Fruit fly (Drosophila melanogaster) whole organism, embryonic: Measurements from ENCODE around the gene CG18622.

Experiments
- Atf-2 ChIP-seq: fragments of 200-800 bp; sonication (Bioruptor generic); optimal IDR thresholded peaks from 2 replicates; lab custom pipeline; 2016; ENCODE audit warnings: missing biosample characterization, missing genetic modification characterization
- B-H2 ChIP-seq: fragments of 200-800 bp; sonication (Bioruptor generic); optimal IDR thresholded peaks from 2 replicates; lab custom pipeline; 2018; ENCODE audit warnings: missing biosample characterization, mild to moderate bottlenecking, missing genetic modification characterization
- BtbVII ChIP-seq: fragments of 200-800 bp; sonication (Bioruptor generic); optimal IDR thresholded peaks from 3 replicates; lab custom pipeline; 2017; ENCODE audit warnings: missing biosample characterization, mild to moderate bottlenecking, missing genetic modification characterization
- CG11085 ChIP-seq: fragments of 200-800 bp; sonication (Bioruptor generic); IDR thresholded peaks from 2 replicates; pipeline ENCODE4 v1.3.6; 2022; ENCODE audit warnings: missing biosample characterization, missing genetic modification characterization
- CG13894 ChIP-seq: fragments of 200-800 bp; sonication (Bioruptor generic); optimal IDR thresholded peaks from 3 replicates; lab custom pipeline; 2018; ENCODE audit warnings: missing biosample characterization, mild to moderate bottlenecking, missing genetic modification characterization, moderate library complexity
- CG14860 ChIP-seq: fragments of 200-800 bp; sonication (Bioruptor generic); IDR thresholded peaks from 3 replicates; pipeline ENCODE4 v1.3.6; 2022; ENCODE audit warnings: missing biosample characterization, missing genetic modification characterization; ENCODE audit not compliant: partially characterized antibody
- CG15011 ChIP-seq: fragments of 200-800 bp; sonication (Bioruptor generic); optimal IDR thresholded peaks from 3 replicates; lab custom pipeline; 2018; ENCODE audit warnings: missing biosample characterization, mild to moderate bottlenecking, missing genetic modification characterization
- CG15269 ChIP-seq: fragments of 200-800 bp; sonication (Bioruptor generic); optimal IDR thresholded peaks from 2 replicates; lab custom pipeline; 2018; ENCODE audit warnings: missing biosample characterization, mild to moderate bottlenecking, missing genetic modification characterization, moderate library complexity
- CG1602 ChIP-seq: fragments of 200-800 bp; sonication (Bioruptor generic); optimal IDR thresholded peaks from 3 replicates; lab custom pipeline; 2016; ENCODE audit warnings: missing biosample characterization, missing genetic modification characterization
- CG17385 ChIP-seq: fragments of 200-800 bp; sonication (Bioruptor generic); optimal IDR thresholded peaks from 3 replicates; lab custom pipeline; 2018; ENCODE audit warnings: missing biosample characterization, mild to moderate bottlenecking, missing genetic modification characterization
- CG18599 ChIP-seq: fragments of 200-800 bp; sonication (Bioruptor generic); optimal IDR thresholded peaks from 3 replicates; lab custom pipeline; 2017; ENCODE audit warnings: missing biosample characterization, missing genetic modification characterization, mild to moderate bottlenecking, moderate library complexity, missing genetic modification reagents
- CG2678 ChIP-seq: fragments of 200-800 bp; sonication (Bioruptor generic); optimal IDR thresholded peaks from 3 replicates; lab custom pipeline; 2019; ENCODE audit warnings: missing biosample characterization, mild to moderate bottlenecking, missing genetic modification characterization, moderate library complexity
- CG4424 ChIP-seq: fragments of 200-800 bp; sonication (Bioruptor generic); optimal IDR thresholded peaks from 3 replicates; lab custom pipeline; 2016; ENCODE audit warnings: missing biosample characterization, missing genetic modification characterization
- CG6254 ChIP-seq: fragments of 200-800 bp; sonication (Bioruptor generic); optimal IDR thresholded peaks from 3 replicates; lab custom pipeline; 2017; ENCODE audit warnings: mild to moderate bottlenecking, missing biosample characterization, missing genetic modification reagents, missing genetic modification characterization
- CG7839 ChIP-seq: fragments of 200-800 bp; sonication (Bioruptor generic); optimal IDR thresholded peaks from 3 replicates; lab custom pipeline; 2018; ENCODE audit warnings: missing biosample characterization, mild to moderate bottlenecking, missing genetic modification characterization, moderate library complexity
- CG9727 ChIP-seq: fragments of 200-800 bp; sonication (Bioruptor generic); optimal IDR thresholded peaks from 3 replicates; lab custom pipeline; 2017; ENCODE audit warnings: missing biosample characterization, mild to moderate bottlenecking, missing genetic modification characterization
- CG9797 ChIP-seq: fragments of 200-800 bp; sonication (Bioruptor generic); optimal IDR thresholded peaks from 3 replicates; lab custom pipeline; 2018; ENCODE audit warnings: missing biosample characterization, mild to moderate bottlenecking, missing genetic modification characterization
- Dref ChIP-seq: fragments of 200-800 bp; sonication (Bioruptor generic); IDR thresholded peaks from 2 replicates; pipeline ENCODE4 v1.3.6; 2022; ENCODE audit warnings: missing biosample characterization, missing genetic modification characterization
- Eip74EF ChIP-seq, 2 experiments: fragments of 200-800 bp in 1 of 2; fragments of >200 bp in 1 of 2; sonication (Bioruptor generic) in 1 of 2; optimal IDR thresholded peaks; 2 replicates each; lab custom pipeline; 2017 to 2019; ENCODE audit warnings: missing biosample characterization in 2 of 2, missing genetic modification characterization in 2 of 2, mild to moderate bottlenecking in 1 of 2, moderate library complexity in 1 of 2
- Fer2 ChIP-seq: fragments of 200-800 bp; sonication (Bioruptor generic); optimal IDR thresholded peaks from 2 replicates; lab custom pipeline; 2018; ENCODE audit warnings: missing biosample characterization, mild to moderate bottlenecking, missing genetic modification characterization, moderate library complexity
- HLH54F ChIP-seq: fragments of 200-800 bp; sonication (Bioruptor generic); optimal IDR thresholded peaks from 3 replicates; lab custom pipeline; 2016; ENCODE audit warnings: missing biosample characterization, missing genetic modification characterization
- Hr78 ChIP-seq, 2 experiments: fragments of 200-800 bp in 1 of 2; fragments of >200 bp in 1 of 2; sonication (Bioruptor generic) in 1 of 2; optimal IDR thresholded peaks; 2 replicates each; lab custom pipeline; 2017 to 2019; ENCODE audit warnings: missing biosample characterization in 2 of 2, missing genetic modification characterization in 2 of 2, mild to moderate bottlenecking in 1 of 2, moderate library complexity in 1 of 2
- MBD-R2 ChIP-seq: fragments of 200-800 bp; sonication (Bioruptor generic); IDR thresholded peaks from 2 replicates; pipeline ENCODE4 v1.3.6; 2022; ENCODE audit warnings: missing biosample characterization, missing genetic modification characterization
- MESR4 ChIP-seq: fragments of 200-800 bp; sonication (Bioruptor generic); optimal IDR thresholded peaks from 2 replicates; lab custom pipeline; 2018; ENCODE audit warnings: missing biosample characterization, mild to moderate bottlenecking, missing genetic modification characterization, moderate library complexity
- Med ChIP-seq: fragments of 200-800 bp; sonication (Bioruptor generic); peaks from one replicate; lab custom pipeline; 2016; ENCODE audit warnings: missing biosample characterization, missing genetic modification characterization, mild to moderate bottlenecking, inconsistent platforms, moderate library complexity
- Nf-YC ChIP-seq: fragments of 200-800 bp; optimal IDR thresholded peaks from 3 replicates; lab custom pipeline; 2019; ENCODE audit warnings: missing biosample characterization, mild to moderate bottlenecking, missing genetic modification characterization, moderate library complexity
- NfI ChIP-seq: fragments of 200-800 bp; sonication (Bioruptor generic); optimal IDR thresholded peaks from 3 replicates; lab custom pipeline; 2018; ENCODE audit warnings: missing biosample characterization, mild to moderate bottlenecking, missing genetic modification characterization, moderate library complexity
- YL-1 ChIP-seq: fragments of 200-800 bp; sonication (Bioruptor generic); optimal IDR thresholded peaks from 3 replicates; lab custom pipeline; 2017; ENCODE audit warnings: missing biosample characterization, mild to moderate bottlenecking, missing genetic modification characterization
- chinmo ChIP-seq: fragments of 200-800 bp; sonication (Bioruptor generic); IDR thresholded peaks from 4 replicates; pipeline ENCODE4 v1.3.6; 2022; ENCODE audit warnings: missing biosample characterization, missing genetic modification characterization; ENCODE audit not compliant: partially characterized antibody
- disco-r ChIP-seq: fragments of 200-800 bp; sonication (Bioruptor generic); optimal IDR thresholded peaks from 2 replicates; lab custom pipeline; 2016; ENCODE audit warnings: missing biosample characterization, missing genetic modification characterization
- en ChIP-seq: fragments of 200-800 bp; sonication (Bioruptor generic); optimal IDR thresholded peaks from 2 replicates; lab custom pipeline; 2016; ENCODE audit warnings: missing biosample characterization, missing genetic modification characterization
- fd3F ChIP-seq: fragments of 200-800 bp; sonication (Bioruptor generic); optimal IDR thresholded peaks from 2 replicates; lab custom pipeline; 2018; ENCODE audit warnings: missing biosample characterization, mild to moderate bottlenecking, missing genetic modification characterization, moderate library complexity
- gro ChIP-seq: fragments of 200-800 bp; sonication (Bioruptor generic); optimal IDR thresholded peaks from 2 replicates; lab custom pipeline; 2016; ENCODE audit warnings: missing biosample characterization, missing genetic modification characterization
- insv ChIP-seq, 2 experiments: fragments of 200-800 bp; sonication (Bioruptor generic); optimal IDR thresholded peaks; 3 replicates each; lab custom pipeline; 2016 to 2018; ENCODE audit warnings: missing biosample characterization in 2 of 2, missing genetic modification characterization in 2 of 2
- jumu ChIP-seq: fragments of 200-800 bp; sonication (Bioruptor generic); optimal IDR thresholded peaks from 3 replicates; lab custom pipeline; 2016; ENCODE audit warnings: missing biosample characterization, missing genetic modification characterization
- mirr ChIP-seq: fragments of 200-800 bp; sonication (Bioruptor generic); optimal IDR thresholded peaks from 3 replicates; lab custom pipeline; 2018; ENCODE audit warnings: missing biosample characterization, mild to moderate bottlenecking, missing genetic modification characterization
- pan ChIP-seq, 4 experiments: fragments of >200 bp in 3 of 4; fragments of 200-800 bp in 1 of 4; sonication (Bioruptor generic) in 1 of 4; optimal IDR thresholded peaks in 3 of 4; IDR thresholded peaks in 1 of 4; 2 replicates each; pipeline versions ENCODE4 v1.3.6 to Lab custom; 2017 to 2022; ENCODE audit warnings: missing biosample characterization in 2 of 4, missing genetic modification characterization in 2 of 4, mixed read lengths in 1 of 4
- pho ChIP-seq: fragments of 200-800 bp; sonication (Bioruptor generic); optimal IDR thresholded peaks from 2 replicates; lab custom pipeline; 2016; ENCODE audit warnings: missing biosample characterization, missing genetic modification characterization
- sisA ChIP-seq: fragments of 200-800 bp; sonication (Bioruptor generic); IDR thresholded peaks from 2 replicates; pipeline ENCODE4 v1.3.6; 2022; ENCODE audit warnings: missing biosample characterization, missing genetic modification characterization
- sug ChIP-seq: fragments of 200-800 bp; optimal IDR thresholded peaks from 2 replicates; lab custom pipeline; 2019; ENCODE audit warnings: missing biosample characterization, mild to moderate bottlenecking, missing genetic modification characterization, moderate library complexity
- tin ChIP-seq: fragments of 200-800 bp; sonication (Bioruptor generic); optimal IDR thresholded peaks from 3 replicates; lab custom pipeline; 2016; ENCODE audit warnings: missing biosample characterization, missing genetic modification characterization
- tll ChIP-seq, 2 experiments: fragments of 200-800 bp in 1 of 2; fragments of >200 bp in 1 of 2; sonication (Bioruptor generic) in 1 of 2; optimal IDR thresholded peaks; 2 replicates each; lab custom pipeline; 2017 to 2019; ENCODE audit warnings: missing biosample characterization in 2 of 2, missing genetic modification characterization in 2 of 2, mild to moderate bottlenecking in 1 of 2, moderate library complexity in 1 of 2
- trem ChIP-seq: fragments of 200-800 bp; optimal IDR thresholded peaks from 3 replicates; lab custom pipeline; 2019; ENCODE audit warnings: missing biosample characterization, mild to moderate bottlenecking, missing genetic modification characterization, moderate library complexity
- unpg ChIP-seq: fragments of 200-800 bp; sonication (Bioruptor generic); optimal IDR thresholded peaks from 3 replicates; lab custom pipeline; 2018; ENCODE audit warnings: missing biosample characterization, mild to moderate bottlenecking, missing genetic modification characterization, moderate library complexity
- wek ChIP-seq: fragments of 200-800 bp; sonication (Bioruptor generic); optimal IDR thresholded peaks from 3 replicates; lab custom pipeline; 2018; ENCODE audit warnings: missing biosample characterization, mild to moderate bottlenecking, missing genetic modification characterization, moderate library complexity
- zen ChIP-seq: fragments of 200-800 bp; sonication (Bioruptor generic); optimal IDR thresholded peaks from 3 replicates; lab custom pipeline; 2018; ENCODE audit warnings: missing biosample characterization, mild to moderate bottlenecking, missing genetic modification characterization, moderate library complexity

CG18622 gene

dm6 chr3R:17008018-17008674 is 20.6 kb upstream of the CG18622 start, which contains the start of gene CG8907 (continued):
- no peak for TF ChIP-seq chinmo (GFP tag; lab: Robert Waterston, UW)
- peak; percentile 11 for TF ChIP-seq CG18599 (GFP tag; lab: Kevin White, UChicago)
- peak; percentile 6 for TF ChIP-seq gro (GFP tag; lab: Kevin White, UChicago)
- peak in 1 of 2 experiments; percentile 39 for TF ChIP-seq Hr78 (GFP tag; optimal IDR thresholded peaks at IDR 0.05; lab: Kevin White, UChicago)
- peak; percentile 49 for TF ChIP-seq Med (GFP tag; lab: Kevin White, UChicago)
- peak; percentile 20 for TF ChIP-seq BtbVII (GFP tag; lab: Kevin White, UChicago)
- TF ChIP-seq MBD-R2 (GFP tag; lab: Robert Waterston, UW), result peak; percentile 12; the same call in 1 of the 2 replicates
- no peak for TF ChIP-seq en (GFP tag; lab: Kevin White, UChicago)
- peak; percentile 65 for TF ChIP-seq mirr (GFP tag; lab: Kevin White, UChicago)
- no peak for TF ChIP-seq tin (GFP tag; lab: Kevin White, UChicago)
- peak; percentile 68 for TF ChIP-seq sug

dm6 chr3R:17007336-17007735 is 19.8 kb upstream of the CG18622 start:
- peak; percentile 71 for TF ChIP-seq CG15269 (tag; lab: Kevin White, UChicago)
- TF ChIP-seq CG4424 (GFP tag; lab: Kevin White, UChicago), result no peak
- no peak for TF ChIP-seq CG9797 (GFP tag; lab: Kevin White, UChicago)
- no peak for TF ChIP-seq CG15011 (GFP tag; lab: Kevin White, UChicago)
- peak; percentile 31 for TF ChIP-seq CG7839 (tag; lab: Kevin White, UChicago)
- TF ChIP-seq CG1602 (GFP tag; lab: Kevin White, UChicago), result no peak
- no peak for TF ChIP-seq CG6254 (GFP tag; lab: Kevin White, UChicago)
- TF ChIP-seq zen (tag; lab: Kevin White, UChicago), result no peak
- TF ChIP-seq pho, result no peak
- peak; percentile 21 for TF ChIP-seq Fer2 (tag; lab: Kevin White, UChicago)
- peak; percentile 71 for TF ChIP-seq CG2678 (tag; lab: Kevin White, UChicago)
- TF ChIP-seq unpg (GFP tag; lab: Kevin White, UChicago), result peak; percentile 56
- no peak for TF ChIP-seq CG11085 (GFP tag; lab: Robert Waterston, UW)
- no peak for TF ChIP-seq trem (tag; lab: Kevin White, UChicago)
- TF ChIP-seq tll (GFP tag; optimal IDR thresholded peaks at IDR 0.05; lab: Kevin White, UChicago), result no peak
- TF ChIP-seq B-H2 (GFP tag; lab: Kevin White, UChicago), result peak; percentile 26
- no peak for TF ChIP-seq Atf-2 (GFP tag; lab: Kevin White, UChicago)
- TF ChIP-seq jumu (GFP tag; lab: Kevin White, UChicago), result no peak
- no peak for TF ChIP-seq Nf-YC (tag; lab: Kevin White, UChicago)
- TF ChIP-seq Dref (GFP tag; lab: Robert Waterston, UW), result no peak
- no peak for TF ChIP-seq sisA (GFP tag; lab: Robert Waterston, UW)
- TF ChIP-seq CG9727 (GFP tag; lab: Kevin White, UChicago), result no peak
- no peak for TF ChIP-seq insv (GFP tag; optimal IDR thresholded peaks at IDR 0.05; lab: Kevin White, UChicago)
- peak; percentile 30 for TF ChIP-seq fd3F (GFP tag; lab: Kevin White, UChicago)
- no peak for TF ChIP-seq CG14860
- TF ChIP-seq Eip74EF (GFP tag; optimal IDR thresholded peaks at IDR 0.05; lab: Kevin White, UChicago), result peak in 1 of 2 experiments; percentile 21
- no peak for TF ChIP-seq pan (optimal IDR thresholded peaks at IDR 0.05; lab: Kevin White, UChicago)
- TF ChIP-seq pan (GFP tag; optimal IDR thresholded peaks at IDR 0.05 in 1 of 2, IDR thresholded peaks at IDR 0.05 in 1 of 2), result peak in 1 of 2 experiments; percentile 12
- TF ChIP-seq tin (GFP tag; lab: Kevin White, UChicago), result no peak
- TF ChIP-seq CG17385, result no peak
- peak; percentile 60 for TF ChIP-seq CG13894
- no peak for TF ChIP-seq disco-r (GFP tag; lab: Kevin White, UChicago)
- peak; percentile 31 for TF ChIP-seq NfI (GFP tag; lab: Kevin White, UChicago)
- TF ChIP-seq HLH54F, result no peak
- no peak for TF ChIP-seq MESR4 (GFP tag; lab: Kevin White, UChicago)
- no peak for TF ChIP-seq YL-1 (GFP tag; lab: Kevin White, UChicago)
- no peak for TF ChIP-seq chinmo (GFP tag; lab: Robert Waterston, UW)
- TF ChIP-seq wek (GFP tag; lab: Kevin White, UChicago), result peak; percentile 12
